Worm (Caenorhabditis elegans) whole organism, young adult: ENCODE measurements around the gene vps-29.

Experiments
- B0019.2 ChIP-seq: fragments of 200-800 bp; sonication (Bioruptor generic); conservative IDR thresholded peaks from 2 replicates; pipeline ENCODE4 v1.3.6; 2022; ENCODE audit warnings: missing genetic modification reagents, missing genetic modification characterization, missing compliant biosample characterization
- B0261.1 ChIP-seq: sonication (generic microtip); optimal IDR thresholded peaks from 2 replicates; lab custom pipeline; 2016; ENCODE audit warnings: mild to moderate bottlenecking, missing genetic modification characterization, moderate library complexity, missing compliant biosample characterization
- C06A6.2 ChIP-seq: fragments of 200-800 bp; sonication (Bioruptor generic); conservative IDR thresholded peaks from 2 replicates; pipeline ENCODE4 v1.3.6; 2022; ENCODE audit warnings: missing genetic modification characterization, missing compliant biosample characterization
- D2030.7 ChIP-seq: fragments of 200-800 bp; sonication (Bioruptor generic); IDR thresholded peaks from 2 replicates; pipeline ENCODE4 v1.3.6; 2022; ENCODE audit warnings: missing genetic modification reagents, missing genetic modification characterization, missing compliant biosample characterization
- F33H1.4 ChIP-seq: fragments of 200-800 bp; sonication (Bioruptor generic); IDR thresholded peaks from 2 replicates; pipeline ENCODE4 v1.3.6; 2022; ENCODE audit warnings: missing genetic modification reagents, missing genetic modification characterization, missing compliant biosample characterization
- F39B2.1 ChIP-seq: fragments of 200-800 bp; sonication (Bioruptor generic); IDR thresholded peaks from 2 replicates; pipeline ENCODE4 v1.3.6; 2022; ENCODE audit warnings: missing genetic modification reagents, missing genetic modification characterization, missing compliant biosample characterization
- F55B11.4 ChIP-seq: sonication (generic microtip); optimal IDR thresholded peaks from 2 replicates; lab custom pipeline; 2016; ENCODE audit warnings: missing compliant biosample characterization, missing genetic modification characterization, borderline replicate concordance; ENCODE audit not compliant: insufficient read depth
- K12H6.12 ChIP-seq: fragments of 200-800 bp; sonication (Bioruptor generic); optimal IDR thresholded peaks from 2 replicates; lab custom pipeline; 2018; ENCODE audit warnings: mild to moderate bottlenecking, missing genetic modification characterization, missing compliant biosample characterization
- aptf-3 ChIP-seq: fragments of 200-800 bp; sonication (Bioruptor generic); IDR thresholded peaks from 2 replicates; pipeline ENCODE4 v1.3.6; 2022; ENCODE audit warnings: missing genetic modification characterization, missing compliant biosample characterization
- attf-3 ChIP-seq: fragments of 200-800 bp; sonication (Bioruptor generic); conservative IDR thresholded peaks from 2 replicates; pipeline ENCODE4 v1.3.6; 2022; ENCODE audit warnings: missing genetic modification reagents, missing genetic modification characterization, missing compliant biosample characterization
- attf-6 ChIP-seq: fragments of 200-800 bp; sonication (Bioruptor generic); IDR thresholded peaks from 2 replicates; pipeline ENCODE4 v1.3.6; 2022; ENCODE audit warnings: missing genetic modification reagents, missing genetic modification characterization, missing compliant biosample characterization
- bed-1 ChIP-seq: fragments of 200-800 bp; sonication (Bioruptor generic); IDR thresholded peaks from 2 replicates; pipeline ENCODE4 v1.3.6; 2022; ENCODE audit warnings: missing genetic modification reagents, missing genetic modification characterization, missing compliant biosample characterization
- bed-2 ChIP-seq: fragments of 200-800 bp; sonication (Bioruptor generic); IDR thresholded peaks from 2 replicates; pipeline ENCODE4 v1.3.6; 2022; ENCODE audit warnings: missing genetic modification reagents, missing genetic modification characterization, missing compliant biosample characterization
- cebp-1 ChIP-seq, 2 experiments: fragments of 200-800 bp in 1 of 2; sonication (Bioruptor generic) in 1 of 2; sonication (generic microtip) in 1 of 2; IDR thresholded peaks in 1 of 2; optimal IDR thresholded peaks in 1 of 2; 2 replicates each; pipeline versions ENCODE4 v1.3.6 to Lab custom; 2017 to 2022; ENCODE audit warnings: missing compliant biosample characterization in 2 of 2, missing genetic modification characterization in 2 of 2, mild to moderate bottlenecking in 1 of 2, missing genetic modification reagents in 1 of 2, moderate library complexity in 1 of 2
- cebp-2 ChIP-seq: fragments of 200-800 bp; sonication (Bioruptor generic); IDR thresholded peaks from 2 replicates; pipeline ENCODE4 v1.3.6; 2022; ENCODE audit warnings: missing genetic modification characterization, missing compliant biosample characterization
- ceh-100 ChIP-seq: fragments of 200-800 bp; sonication (Bioruptor generic); IDR thresholded peaks from 2 replicates; pipeline ENCODE4 v1.3.6; 2022; ENCODE audit warnings: missing genetic modification reagents, missing genetic modification characterization, missing compliant biosample characterization
- ceh-27 ChIP-seq: fragments of 200-800 bp; sonication (Bioruptor generic); optimal IDR thresholded peaks from 2 replicates; lab custom pipeline; 2018; ENCODE audit warnings: mild to moderate bottlenecking, missing genetic modification characterization, moderate library complexity, missing compliant biosample characterization
- dox-1 ChIP-seq: fragments of 200-800 bp; sonication (Bioruptor generic); IDR thresholded peaks from 2 replicates; pipeline ENCODE4 v1.3.6; 2022; ENCODE audit warnings: missing genetic modification reagents, missing genetic modification characterization, missing compliant biosample characterization
- dpff-1 ChIP-seq: sonication (generic microtip); optimal IDR thresholded peaks from 2 replicates; lab custom pipeline; 2017; ENCODE audit warnings: mild to moderate bottlenecking, missing genetic modification characterization, missing compliant biosample characterization
- dpl-1 ChIP-seq: fragments of 150-350 bp; optimal IDR thresholded peaks from 2 replicates; lab custom pipeline; 2014; ENCODE audit warnings: missing biosample characterization, missing genetic modification reagents, missing genetic modification characterization
- efl-1 ChIP-seq: fragments of 150-350 bp; optimal IDR thresholded peaks from 2 replicates; lab custom pipeline; 2014; ENCODE audit warnings: missing biosample characterization, missing genetic modification reagents, missing genetic modification characterization
- egl-44 ChIP-seq: fragments of 200-800 bp; sonication (Bioruptor generic); IDR thresholded peaks from 2 replicates; pipeline ENCODE4 v1.3.6; 2022; ENCODE audit warnings: missing genetic modification reagents, missing genetic modification characterization, missing compliant biosample characterization
- hmg-20 ChIP-seq: fragments of 200-800 bp; sonication (Bioruptor generic); IDR thresholded peaks from 2 replicates; pipeline ENCODE4 v1.3.6; 2022; ENCODE audit warnings: missing genetic modification reagents, missing genetic modification characterization, missing compliant biosample characterization
- lag-1 ChIP-seq: fragments of 200-800 bp; sonication (Bioruptor generic); IDR thresholded peaks from 2 replicates; pipeline ENCODE4 v1.3.6; 2022; ENCODE audit warnings: missing genetic modification reagents, missing genetic modification characterization, missing compliant biosample characterization
- lin-35 ChIP-seq, 3 experiments: fragments of 150-350 bp in 2 of 3; sonication (generic microtip) in 1 of 3; optimal IDR thresholded peaks; 2 replicates each; lab custom pipeline; 2014 to 2018; ENCODE audit warnings: missing biosample characterization in 3 of 3, missing genetic modification characterization in 3 of 3, missing genetic modification reagents in 3 of 3
- lin-40 ChIP-seq: sonication (generic microtip); optimal IDR thresholded peaks from 2 replicates; lab custom pipeline; 2016; ENCODE audit warnings: missing genetic modification characterization, mild to moderate bottlenecking, missing compliant biosample characterization, missing genotype, missing genetic modification reagents
- lin-54 ChIP-seq: fragments of 200-800 bp; sonication (Bioruptor generic); optimal IDR thresholded peaks from 2 replicates; lab custom pipeline; 2018; ENCODE audit warnings: mild to moderate bottlenecking, missing genetic modification characterization, missing compliant biosample characterization
- madf-3 ChIP-seq: fragments of 200-800 bp; sonication (Bioruptor generic); IDR thresholded peaks from 2 replicates; pipeline ENCODE4 v1.3.6; 2022; ENCODE audit warnings: missing genetic modification reagents, missing genetic modification characterization, missing compliant biosample characterization
- mcd-1 ChIP-seq: fragments of 200-800 bp; sonication (Bioruptor generic); IDR thresholded peaks from 2 replicates; pipeline ENCODE4 v1.3.6; 2022; ENCODE audit warnings: missing genetic modification reagents, missing genetic modification characterization, missing compliant biosample characterization
- mel-28 ChIP-seq: sonication (generic microtip); optimal IDR thresholded peaks from 2 replicates; lab custom pipeline; 2016; ENCODE audit warnings: borderline replicate concordance, mild to moderate bottlenecking, missing genetic modification characterization, missing compliant biosample characterization
- nfya-1 ChIP-seq: sonication (generic microtip); optimal IDR thresholded peaks from 2 replicates; lab custom pipeline; 2017; ENCODE audit warnings: antibody characterized with exemption, missing compliant biosample characterization, missing genetic modification characterization, borderline replicate concordance; ENCODE audit not compliant: insufficient read depth
- rcor-1 ChIP-seq: fragments of 200-800 bp; sonication (Bioruptor generic); IDR thresholded peaks from 2 replicates; pipeline ENCODE4 v1.3.6; 2022; ENCODE audit warnings: missing genetic modification reagents, missing genetic modification characterization, missing compliant biosample characterization
- rec-8 ChIP-seq, 2 experiments: sonication (generic microtip); optimal IDR thresholded peaks; 2 replicates each; lab custom pipeline; 2016; ENCODE audit warnings: mild to moderate bottlenecking in 2 of 2, missing genetic modification characterization in 2 of 2, missing genetic modification reagents in 2 of 2, missing genotype in 2 of 2, missing biosample characterization in 1 of 2, missing compliant biosample characterization in 1 of 2, moderate library complexity in 1 of 2
- repo-1 ChIP-seq: sonication (generic microtip); optimal IDR thresholded peaks from 2 replicates; lab custom pipeline; 2017; ENCODE audit warnings: mild to moderate bottlenecking, missing genetic modification characterization, missing compliant biosample characterization
- unc-130 ChIP-seq: sonication (generic microtip); optimal IDR thresholded peaks from 2 replicates; lab custom pipeline; 2016; ENCODE audit warnings: missing genetic modification reagents, missing genetic modification characterization, missing compliant biosample characterization
- ztf-18 ChIP-seq: sonication (generic microtip); optimal IDR thresholded peaks from 2 replicates; lab custom pipeline; 2016; ENCODE audit warnings: missing genotype, mild to moderate bottlenecking, missing genetic modification characterization, missing compliant biosample characterization
- ztf-22 ChIP-seq: fragments of 200-800 bp; sonication (Bioruptor generic); optimal IDR thresholded peaks from 2 replicates; lab custom pipeline; 2018; ENCODE audit warnings: mild to moderate bottlenecking, missing genetic modification characterization, moderate library complexity, missing compliant biosample characterization
- ztf-26 ChIP-seq: sonication (generic microtip); optimal IDR thresholded peaks from 2 replicates; lab custom pipeline; 2017; ENCODE audit warnings: missing genetic modification characterization, missing compliant biosample characterization
- ztf-28 ChIP-seq: fragments of 200-800 bp; sonication (Bioruptor generic); IDR thresholded peaks from 2 replicates; pipeline ENCODE4 v1.3.6; 2022; ENCODE audit warnings: missing genetic modification reagents, missing genetic modification characterization, missing compliant biosample characterization

Gene vps-29

DNA sequence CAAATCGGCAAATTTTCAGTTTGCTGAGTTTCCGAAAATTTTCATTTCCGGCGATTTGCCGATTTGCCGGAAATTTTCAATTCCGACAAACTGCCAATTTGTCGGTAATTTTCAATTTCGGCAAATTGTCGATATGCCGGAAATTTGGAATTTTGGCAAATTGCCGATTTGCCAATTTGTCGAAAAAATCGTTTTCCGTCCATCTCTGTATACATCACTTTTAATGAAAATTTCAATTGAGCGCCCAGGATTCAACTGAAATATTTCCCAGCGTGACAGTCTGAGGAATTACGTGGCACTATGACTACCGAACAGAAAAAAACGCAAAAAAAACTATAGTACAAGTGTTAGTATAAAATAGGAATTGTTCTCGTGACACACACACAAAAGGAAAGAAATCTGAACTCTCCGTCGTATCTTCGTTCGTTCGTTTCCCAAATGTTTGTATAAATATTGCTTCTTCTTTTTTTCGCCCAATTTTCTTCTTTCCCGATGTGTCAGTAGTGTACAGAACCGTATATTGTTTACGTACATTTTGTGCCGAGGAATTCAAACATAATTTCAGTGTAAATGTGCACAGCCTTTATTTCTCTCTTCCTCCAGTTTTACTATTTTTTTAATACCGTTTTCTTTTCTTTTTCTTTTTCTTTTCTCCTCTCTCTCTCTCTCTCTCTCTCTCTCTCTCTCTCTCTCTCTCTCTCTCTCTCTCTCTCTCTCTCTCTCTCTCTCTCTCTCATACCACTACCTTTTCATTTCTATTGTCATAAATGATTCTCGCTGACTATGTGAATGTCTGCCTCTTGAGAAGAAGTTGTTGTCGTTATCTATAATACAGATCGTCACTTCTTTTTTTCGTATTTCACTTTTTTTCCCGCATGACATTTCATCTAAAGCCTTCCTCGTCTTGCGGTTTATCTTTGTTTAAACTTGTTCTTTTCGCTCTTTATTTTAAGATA lies 19.9 kb upstream of the vps-29 start (continued):
- TF ChIP-seq cebp-1 (GFP tag; IDR thresholded peaks at IDR 0.05; lab: Robert Waterston, UW) (no peak), cebp-1 (tag; optimal IDR thresholded peaks at IDR 0.05; lab: Kevin White, UChicago) (peak; percentile 41), lag-1 (GFP tag; lab: Robert Waterston, UW) (no peak), ztf-26 (peak; percentile 27), aptf-3 (GFP tag; lab: Robert Waterston, UW) (no peak)

DNA sequence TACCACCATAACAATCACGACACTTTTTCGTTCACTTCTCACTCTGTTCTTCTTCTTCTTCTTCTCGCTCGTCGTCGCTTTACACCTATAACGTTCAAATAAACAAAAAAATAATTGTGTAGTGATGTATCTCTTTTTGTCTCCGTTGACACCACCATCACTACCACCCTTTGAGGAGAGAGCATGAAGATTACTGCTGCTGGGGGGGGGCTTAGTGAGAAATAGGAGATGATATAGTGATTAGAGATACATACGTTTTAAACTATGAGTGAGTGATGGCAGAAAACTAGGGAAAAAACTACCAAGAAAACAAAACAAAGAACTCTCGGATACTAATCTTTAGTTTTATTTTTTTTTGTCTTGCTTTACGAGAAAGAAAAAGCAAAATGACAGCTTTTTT lies 13.5 kb upstream of the vps-29 start:
- TF ChIP-seq bed-1 (GFP tag; lab: Robert Waterston, UW), result no peak
- no peak for TF ChIP-seq F55B11.4 (tag; lab: Kevin White, UChicago)
- no peak for TF ChIP-seq ceh-27 (GFP tag; lab: Kevin White, UChicago)
- TF ChIP-seq F33H1.4 (GFP tag; lab: Robert Waterston, UW), result no peak

DNA sequence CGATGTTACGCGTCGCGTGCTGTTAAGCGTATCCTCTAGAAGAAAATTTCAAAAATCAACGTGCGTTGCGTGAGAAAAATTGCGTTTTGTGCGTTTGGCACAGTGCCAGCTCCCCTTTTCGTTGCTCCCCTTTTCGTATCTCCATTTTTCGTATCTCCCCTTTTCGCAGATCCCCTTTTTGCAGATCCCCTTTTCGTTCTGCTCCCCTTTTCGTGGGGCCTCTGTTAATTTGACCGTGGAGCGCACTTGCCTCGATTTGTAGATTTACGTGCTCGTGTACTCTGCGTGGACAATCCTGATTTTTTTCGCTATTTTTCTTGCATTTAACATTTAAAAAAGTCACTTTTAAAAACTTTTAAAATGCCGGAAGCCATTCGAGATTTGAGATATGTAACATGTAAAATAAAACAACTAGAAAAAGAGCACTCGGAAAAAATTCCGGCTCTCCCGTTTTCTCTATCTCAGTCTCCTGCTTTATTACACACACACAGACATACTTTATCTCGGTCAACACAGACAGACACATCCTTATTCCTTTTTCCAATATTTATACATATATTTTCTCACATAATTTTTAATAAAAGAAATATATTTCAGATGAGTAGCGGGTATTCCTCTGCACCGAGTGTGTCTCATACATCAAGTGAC lies 10.9 kb upstream of the vps-29 start, which contains the start of gene ttll-4:
ttll-4 (plus strand) TSS at position 598 of the 648 bp plus-strand sequence.
- TF ChIP-seq egl-44 (GFP tag; lab: Robert Waterston, UW) (0 out of 2 replicates have a peak, but pooled peaks have one; percentile 16), ztf-22 (GFP tag; lab: Kevin White, UChicago) (no peak), cebp-1 (GFP tag; IDR thresholded peaks at IDR 0.05; lab: Robert Waterston, UW) (peak; percentile 29; the same call in 1 of the 2 replicates), cebp-1 (tag; optimal IDR thresholded peaks at IDR 0.05; lab: Kevin White, UChicago) (peak; percentile 28), dpl-1 (GFP tag; lab: Kevin White, UChicago) (no peak), C06A6.2 (GFP tag; lab: Robert Waterston, UW) (peak; percentile 60; the same call in 1 of the 2 replicates), nfya-1 (tag; lab: Kevin White, UChicago) (no peak), mcd-1 (GFP tag; lab: Robert Waterston, UW) (peak; percentile 90), efl-1 (no peak), ztf-18 (tag; lab: Kevin White, UChicago) (peak; percentile 44), dpff-1 (tag; lab: Kevin White, UChicago) (no peak), rec-8 (tag; optimal IDR thresholded peaks at IDR 0.05; lab: Kevin White, UChicago) (peak in 1 of 2 experiments; percentile 11), ceh-27 (GFP tag; lab: Kevin White, UChicago) (peak; percentile 47), ceh-100 (GFP tag; lab: Robert Waterston, UW) (peak; percentile 96), bed-2 (GFP tag; lab: Robert Waterston, UW) (0 out of 2 replicates have a peak, but pooled peaks have one; percentile 70), rcor-1 (GFP tag; lab: Robert Waterston, UW) (peak; percentile 63; the same call in 1 of the 2 replicates), D2030.7 (GFP tag; lab: Robert Waterston, UW) (peak; percentile 61; the same call in 1 of the 2 replicates), B0019.2 (GFP tag; lab: Robert Waterston, UW) (peak; percentile 56; the same call in 1 of the 2 replicates), lin-54 (peak; percentile 15), cebp-2 (GFP tag; lab: Robert Waterston, UW) (no peak), attf-6 (GFP tag; lab: Robert Waterston, UW) (0 out of 2 replicates have a peak, but pooled peaks have one; percentile 11), F39B2.1 (GFP tag; lab: Robert Waterston, UW) (no peak), B0261.1 (tag; lab: Kevin White, UChicago) (no peak), lin-35 (GFP tag; optimal IDR thresholded peaks at IDR 0.05; lab: Kevin White, UChicago) (peak in 1 of 3 experiments; percentile 31), attf-3 (GFP tag; lab: Robert Waterston, UW) (peak; percentile 48; the same call in 1 of the 2 replicates), lin-40 (tag; lab: Kevin White, UChicago) (peak; percentile 32), F33H1.4 (GFP tag; lab: Robert Waterston, UW) (0 out of 2 replicates have a peak, but pooled peaks have one; percentile 32), K12H6.12 (tag; lab: Kevin White, UChicago) (peak; percentile 22), repo-1 (tag; lab: Kevin White, UChicago) (no peak), madf-3 (0 out of 2 replicates have a peak, but pooled peaks have one; percentile 75), unc-130 (GFP tag; lab: Kevin White, UChicago) (peak; percentile 23), dox-1 (GFP tag; lab: Robert Waterston, UW) (peak; percentile 81), mel-28 (tag; lab: Kevin White, UChicago) (no peak), hmg-20 (GFP tag; lab: Robert Waterston, UW) (0 out of 2 replicates have a peak, but pooled peaks have one; percentile 23), ztf-28 (0 out of 2 replicates have a peak, but pooled peaks have one; percentile 64)
